Worm (Caenorhabditis elegans): ENCODE measurements around the gene gtf-2E1.

The gtf-2E1 gene

DNA sequence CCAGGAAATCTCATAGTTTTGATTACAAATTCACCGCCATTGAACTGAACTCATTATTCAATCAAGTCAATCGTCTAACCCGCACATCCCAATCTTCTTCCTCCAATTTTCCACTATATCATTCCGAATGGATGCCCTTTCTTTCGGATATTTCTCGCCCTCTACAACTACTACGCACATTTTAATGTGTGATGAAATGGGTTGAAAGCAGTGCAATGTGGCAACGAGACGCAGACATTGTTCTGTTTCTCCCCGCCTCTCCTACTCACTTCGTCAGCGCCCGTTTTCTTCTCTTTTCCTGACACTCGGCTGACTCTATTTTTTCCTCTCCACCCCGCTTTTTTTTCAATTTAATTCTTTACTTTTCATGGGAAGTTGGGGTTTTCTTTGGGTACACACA lies 13.5 kb downstream of the gtf-2E1 start (continued):
- TF ChIP-seq ceh-32 (tag; optimal IDR thresholded peaks at IDR 0.05; ENCODE audit: poor library complexity) = no peak
- TF ChIP-seq lin-13 (GFP tag; optimal IDR thresholded peaks at IDR 0.05) = peak; percentile 13
- no peak for TF ChIP-seq php-3 (GFP tag; IDR thresholded peaks at IDR 0.05)
- no peak for TF ChIP-seq lin-38 (GFP tag; IDR thresholded peaks at IDR 0.05)
- TF ChIP-seq ceh-28 (tag; optimal IDR thresholded peaks at IDR 0.05) = no peak
- no peak for TF ChIP-seq rbr-2 (tag; optimal IDR thresholded peaks at IDR 0.05)
- TF ChIP-seq ZK546.5 (tag; optimal IDR thresholded peaks at IDR 0.05) = no peak
- TF ChIP-seq jun-1 (tag; optimal IDR thresholded peaks at IDR 0.05) = no peak
- TF ChIP-seq mdl-1 (tag; optimal IDR thresholded peaks at IDR 0.05) = no peak
- no peak for TF ChIP-seq fos-1 (tag; optimal IDR thresholded peaks at IDR 0.05)
- TF ChIP-seq mes-2 (tag; optimal IDR thresholded peaks at IDR 0.05; ENCODE audit: poor library complexity, severe bottlenecking) = peak; percentile 58
- TF ChIP-seq nhr-77 (tag; optimal IDR thresholded peaks at IDR 0.05) = no peak
- TF ChIP-seq vab-7 (GFP tag; IDR thresholded peaks at IDR 0.05) = no peak
- no peak for TF ChIP-seq arid-1 (GFP tag; conservative IDR thresholded peaks at IDR 0.05)
- no peak for TF ChIP-seq mdt-29 (GFP tag; IDR thresholded peaks at IDR 0.05)
- TF ChIP-seq nhr-76 (tag; optimal IDR thresholded peaks at IDR 0.05) = no peak
- TF ChIP-seq ctbp-1 (GFP tag; IDR thresholded peaks at IDR 0.05) = no peak
- no peak for TF ChIP-seq snpc-4 (tag; optimal IDR thresholded peaks at IDR 0.05)
- TF ChIP-seq F49E8.2 (tag; optimal IDR thresholded peaks at IDR 0.05; ENCODE audit: borderline replicate concordance) = no peak
- no peak for TF ChIP-seq daf-8 (GFP tag; IDR thresholded peaks at IDR 0.05)
- no peak for TF ChIP-seq Y105C5A.15 (GFP tag; IDR thresholded peaks at IDR 0.05)
- no peak for TF ChIP-seq lin-29 (GFP tag; IDR thresholded peaks at IDR 0.05)
- TF ChIP-seq nhr-28 (tag; optimal IDR thresholded peaks at IDR 0.05) = peak; percentile 50
- TF ChIP-seq Y5F2A.4 (GFP tag; optimal IDR thresholded peaks at IDR 0.05) = no peak
- no peak for TF ChIP-seq dmd-8 (GFP tag; IDR thresholded peaks at IDR 0.05)
- no peak for TF ChIP-seq madf-5 (GFP tag; IDR thresholded peaks at IDR 0.05)
- TF ChIP-seq attf-4 (tag; optimal IDR thresholded peaks at IDR 0.05) = no peak
- TF ChIP-seq R02D3.7 (tag; optimal IDR thresholded peaks at IDR 0.05) = no peak
- TF ChIP-seq mxl-3 (GFP tag; optimal IDR thresholded peaks at IDR 0.05) = peak; percentile 35
- no peak for TF ChIP-seq Y75B8A.6 (GFP tag; IDR thresholded peaks at IDR 0.05)
- no peak for TF ChIP-seq daf-16 (GFP tag; optimal IDR thresholded peaks at IDR 0.05)
- peak; percentile 19 for TF ChIP-seq daf-16 (tag; optimal IDR thresholded peaks at IDR 0.05)
- TF ChIP-seq lin-1 (GFP tag; IDR thresholded peaks at IDR 0.05) = no peak
- TF ChIP-seq ztf-11 (tag; optimal IDR thresholded peaks at IDR 0.05) = no peak
- TF ChIP-seq pqm-1 (tag; optimal IDR thresholded peaks at IDR 0.05) = no peak
- peak in 1 of 2 experiments; percentile 38 for TF ChIP-seq hif-1 (tag; optimal IDR thresholded peaks at IDR 0.05)
- no peak for TF ChIP-seq gei-8 (GFP tag; optimal IDR thresholded peaks at IDR 0.05)
- no peak for TF ChIP-seq nhr-10 (tag; optimal IDR thresholded peaks at IDR 0.05)
- no peak for TF ChIP-seq lin-39 (tag; optimal IDR thresholded peaks at IDR 0.05)
- TF ChIP-seq lir-3 (tag; optimal IDR thresholded peaks at IDR 0.05) = no peak
- no peak for TF ChIP-seq zag-1 (tag; optimal IDR thresholded peaks at IDR 0.05)
- TF ChIP-seq dmd-6 (GFP tag; IDR thresholded peaks at IDR 0.05) = peak; percentile 32; the same call in 1 of the 2 replicates
- no peak for TF ChIP-seq D1046.2 (GFP tag; IDR thresholded peaks at IDR 0.05)
- TF ChIP-seq pha-4 (GFP tag; IDR thresholded peaks at IDR 0.05) = no peak
- TF ChIP-seq pha-4 (tag; optimal IDR thresholded peaks at IDR 0.05) = no peak
- TF ChIP-seq mep-1 (tag; optimal IDR thresholded peaks at IDR 0.05) = peak; percentile 60
- no peak for TF ChIP-seq F10B5.3 (tag; optimal IDR thresholded peaks at IDR 0.05)
- TF ChIP-seq T26A8.4 (GFP tag; IDR thresholded peaks at IDR 0.05) = no peak
- no peak for TF ChIP-seq ZK337.2 (GFP tag; IDR thresholded peaks at IDR 0.05)
- TF ChIP-seq F37D6.2 (tag; optimal IDR thresholded peaks at IDR 0.05) = no peak
- no peak for TF ChIP-seq nhr-25 (tag; optimal IDR thresholded peaks at IDR 0.05; ENCODE audit: borderline replicate concordance, insufficient read depth)
- no peak for TF ChIP-seq Y48G9A.11 (GFP tag; IDR thresholded peaks at IDR 0.05)
- TF ChIP-seq set-16 (GFP tag; IDR thresholded peaks at IDR 0.05) = no peak

Data from whole organism, L4 larva.